Worm (Caenorhabditis elegans): ENCODE measurements around the gene srz-105.

Gene srz-105

DNA sequence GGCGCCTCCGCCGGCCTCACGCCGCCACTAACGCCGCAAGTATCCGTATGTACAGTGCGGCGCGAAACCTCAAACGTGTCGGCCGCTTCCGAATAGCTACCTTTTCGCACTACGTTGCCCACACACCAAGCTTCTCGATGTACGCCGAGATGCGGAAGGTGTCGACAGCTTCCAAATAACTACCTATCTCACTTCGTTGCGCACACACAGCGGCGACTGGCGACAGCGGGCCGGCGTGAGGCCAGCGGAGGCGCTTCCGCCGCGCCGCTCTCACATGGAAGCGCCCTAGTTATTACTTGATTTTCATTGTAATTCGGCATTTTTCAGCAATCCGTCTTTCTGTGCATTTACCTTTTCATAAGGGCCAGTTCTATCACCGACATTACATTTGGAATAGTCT, 5.8 kb downstream of the srz-105 start:
- no peak for TF ChIP-seq syd-9 (tag; optimal IDR thresholded peaks at IDR 0.05)
- no peak for TF ChIP-seq hlh-30 (tag; optimal IDR thresholded peaks at IDR 0.05; ENCODE audit: insufficient read depth)
- no peak for TF ChIP-seq ceh-48 (tag; optimal IDR thresholded peaks at IDR 0.05)
- no peak for TF ChIP-seq nhr-232 (tag; optimal IDR thresholded peaks at IDR 0.05)
- TF ChIP-seq lim-6 (tag; optimal IDR thresholded peaks at IDR 0.05), result no peak
- peak; percentile 4 for TF ChIP-seq sdc-2 (tag; optimal IDR thresholded peaks at IDR 0.05)
- TF ChIP-seq C38D4.7 (GFP tag; optimal IDR thresholded peaks at IDR 0.05), result no peak
- no peak for TF ChIP-seq pha-4 (tag; optimal IDR thresholded peaks at IDR 0.05)
- TF ChIP-seq hlh-15 (tag; optimal IDR thresholded peaks at IDR 0.05), result no peak
- no peak for TF ChIP-seq madf-2 (tag; optimal IDR thresholded peaks at IDR 0.05)
- no peak for TF ChIP-seq fkh-10 (GFP tag; optimal IDR thresholded peaks at IDR 0.05)
- TF ChIP-seq sox-4 (tag; optimal IDR thresholded peaks at IDR 0.05), result no peak
- peak; percentile 9 for TF ChIP-seq ref-2 (tag; optimal IDR thresholded peaks at IDR 0.05)
- no peak for TF ChIP-seq K09A11.1 (tag; optimal IDR thresholded peaks at IDR 0.05; ENCODE audit: insufficient read depth)

- TF ChIP-seq fkh-6 (tag; optimal IDR thresholded peaks at IDR 0.05) (no peak), unc-42 (tag; optimal IDR thresholded peaks at IDR 0.05) (no peak), npax-4 (tag; optimal IDR thresholded peaks at IDR 0.05) (no peak), syd-9 (tag; optimal IDR thresholded peaks at IDR 0.05) (no peak)
These were observed 7.9 kb downstream of the srz-105 start, which contains the start of gene srz-71 for ce11 chrIV:16332585-16332984. srz-71 (plus strand) TSS chrIV:16332885.

- TF ChIP-seq ceh-19 (GFP tag; optimal IDR thresholded peaks at IDR 0.05), result no peak
- TF ChIP-seq elt-4 (tag; optimal IDR thresholded peaks at IDR 0.05), result peak; percentile 62
These were observed 8.4 kb downstream of the srz-105 start for ce11 chrIV:16333121-16333520.

DNA sequence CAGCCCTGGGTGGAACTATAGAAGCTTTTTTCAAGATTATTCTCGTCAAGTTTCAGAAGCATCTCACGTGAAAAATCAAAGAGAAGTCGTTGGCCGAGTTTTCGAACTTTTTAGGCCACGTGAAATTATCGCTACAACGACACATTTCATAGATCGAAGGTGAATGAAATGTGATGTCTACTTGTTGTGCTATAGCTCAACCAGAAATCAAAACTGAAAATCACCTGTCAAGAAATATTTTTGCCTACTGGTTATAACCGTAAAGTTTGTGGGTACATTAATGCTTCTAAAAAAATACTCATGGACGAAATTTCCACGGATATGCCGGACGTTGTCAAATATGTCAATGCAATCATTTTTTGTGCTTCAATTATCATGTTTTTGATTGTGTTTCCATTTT, 10.3 kb downstream of the srz-105 start, which contains the start of gene srz-38:
Gene srz-38, plus strand, starts transcription at position 301 of the 400 bp plus-strand sequence.
- no peak for TF ChIP-seq fkh-10 (GFP tag; optimal IDR thresholded peaks at IDR 0.05)
- no peak for TF ChIP-seq zip-5 (tag; optimal IDR thresholded peaks at IDR 0.05)
- TF ChIP-seq unc-42 (tag; optimal IDR thresholded peaks at IDR 0.05), result no peak
- TF ChIP-seq ceh-31 (tag; optimal IDR thresholded peaks at IDR 0.05), result no peak
- TF ChIP-seq C38D4.7 (GFP tag; optimal IDR thresholded peaks at IDR 0.05), result no peak
- no peak for TF ChIP-seq ceh-45 (GFP tag; IDR thresholded peaks at IDR 0.05)
- TF ChIP-seq T23F11.4 (GFP tag; optimal IDR thresholded peaks at IDR 0.05), result no peak
- TF ChIP-seq npax-4 (tag; optimal IDR thresholded peaks at IDR 0.05), result no peak
- TF ChIP-seq unc-86 (tag; optimal IDR thresholded peaks at IDR 0.05), result no peak
- no peak for TF ChIP-seq sox-2 (GFP tag; IDR thresholded peaks at IDR 0.05)
- no peak for TF ChIP-seq ceh-18 (tag; optimal IDR thresholded peaks at IDR 0.05)
- no peak for TF ChIP-seq ceh-22 (tag; optimal IDR thresholded peaks at IDR 0.05)
- no peak for TF ChIP-seq hlh-30 (tag; optimal IDR thresholded peaks at IDR 0.05; ENCODE audit: insufficient read depth)
- no peak for TF ChIP-seq nhr-11 (tag; optimal IDR thresholded peaks at IDR 0.05)
- TF ChIP-seq mec-3 (tag; optimal IDR thresholded peaks at IDR 0.05; ENCODE audit: borderline replicate concordance), result no peak
- TF ChIP-seq nhr-232 (tag; optimal IDR thresholded peaks at IDR 0.05), result no peak
- TF ChIP-seq pat-9 (tag; optimal IDR thresholded peaks at IDR 0.05), result no peak
- TF ChIP-seq hlh-13 (GFP tag; optimal IDR thresholded peaks at IDR 0.05), result no peak
- no peak for TF ChIP-seq pha-4 (tag; optimal IDR thresholded peaks at IDR 0.05)

ce11 chrIV:16336721-16337120, 12.0 kb downstream of the srz-105 start, which contains the start of gene C35D6.13:
C35D6.13 (plus strand) TSS chrIV:16337021.
- TF ChIP-seq eyg-1 (tag; optimal IDR thresholded peaks at IDR 0.05), result no peak
- no peak for TF ChIP-seq gmeb-2 (tag; optimal IDR thresholded peaks at IDR 0.05)
- TF ChIP-seq ttx-3 (tag; optimal IDR thresholded peaks at IDR 0.05), result no peak
- TF ChIP-seq mec-3 (tag; optimal IDR thresholded peaks at IDR 0.05; ENCODE audit: borderline replicate concordance), result no peak
- TF ChIP-seq ahr-1 (tag; optimal IDR thresholded peaks at IDR 0.05), result no peak
- no peak for TF ChIP-seq C08G9.2 (tag; optimal IDR thresholded peaks at IDR 0.05)
- TF ChIP-seq pros-1 (tag; optimal IDR thresholded peaks at IDR 0.05), result no peak
